Fruit fly (Drosophila melanogaster): ENCODE data around the gene csw.
A peak's percentile ranks its signal among the peaks of the same experiment; 100 is the strongest.

Gene csw

DNA sequence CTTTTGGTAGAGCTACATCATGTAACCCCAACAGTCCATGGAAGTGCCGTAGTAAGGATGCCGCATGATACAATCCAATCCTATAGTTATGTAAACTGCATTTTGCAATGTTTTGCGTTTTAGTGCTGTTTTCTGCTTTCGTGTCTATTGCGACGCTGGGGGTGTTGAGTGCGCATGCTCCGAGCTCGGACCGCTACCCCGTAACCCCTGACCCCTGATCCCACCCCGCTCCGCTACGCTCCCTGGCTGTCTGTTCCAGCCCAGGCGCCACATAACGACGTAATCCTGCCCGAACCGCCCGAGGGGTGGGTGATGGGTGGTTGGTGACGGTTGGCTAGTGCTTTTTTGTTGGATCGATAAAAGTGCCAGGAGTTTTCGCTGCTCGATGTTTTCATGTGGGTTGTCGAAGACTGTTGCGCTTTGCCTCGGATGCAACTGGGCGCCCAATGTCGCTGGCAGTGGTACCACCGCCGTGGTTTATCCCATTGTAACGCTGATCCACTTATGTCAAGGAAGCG lies 12.1 kb upstream of the csw start (continued):
- TF ChIP-seq Deaf1 (tag; optimal IDR thresholded peaks at IDR 0.05) (peak; percentile 23), gt (GFP tag; IDR thresholded peaks at IDR 0.05) (no peak)

DNA sequence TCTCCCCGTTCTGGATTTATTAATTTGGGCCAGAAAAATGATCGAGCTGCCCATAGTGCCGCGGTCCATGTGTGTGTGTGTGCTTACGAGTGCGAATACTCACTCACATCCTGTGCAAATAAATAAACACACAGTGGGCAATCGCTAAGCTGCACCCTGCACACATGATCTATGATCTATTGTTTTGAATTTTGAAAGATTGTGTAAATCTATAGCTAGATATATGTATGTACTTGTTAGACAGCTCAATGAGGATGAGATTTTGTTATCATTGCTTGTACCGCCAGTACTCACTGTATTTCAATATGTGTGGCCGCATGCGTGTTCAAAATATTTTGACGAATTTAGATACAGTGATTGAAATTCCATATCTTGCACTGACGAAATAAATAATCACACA lies 10.9 kb upstream of the csw start:
- peak; percentile 71 for TF ChIP-seq CG15269 (tag; optimal IDR thresholded peaks at IDR 0.05)
- no peak for TF ChIP-seq tup (GFP tag; optimal IDR thresholded peaks at IDR 0.05)
- TF ChIP-seq ftz-f1 (GFP tag; optimal IDR thresholded peaks at IDR 0.05): no peak
- TF ChIP-seq zen2 (GFP tag; IDR thresholded peaks at IDR 0.05; ENCODE audit: partially characterized antibody): no peak
- no peak for TF ChIP-seq D19A (tag; optimal IDR thresholded peaks at IDR 0.05)
- TF ChIP-seq YL-1 (GFP tag; optimal IDR thresholded peaks at IDR 0.05): no peak
- TF ChIP-seq CG11456 (GFP tag; IDR thresholded peaks at IDR 0.05): peak; percentile 85
- no peak for TF ChIP-seq CG10462 (GFP tag; optimal IDR thresholded peaks at IDR 0.05)
- no peak for TF ChIP-seq CG6175 (GFP tag; IDR thresholded peaks at IDR 0.05)
- peak; percentile 66 for TF ChIP-seq CG7839 (tag; optimal IDR thresholded peaks at IDR 0.05)
- 0 out of 3 replicates have a peak, but pooled peaks have one; percentile 32 for TF ChIP-seq otp (GFP tag; IDR thresholded peaks at IDR 0.05)
- TF ChIP-seq pho (GFP tag; optimal IDR thresholded peaks at IDR 0.05): peak; percentile 57
- TF ChIP-seq CG16815 (GFP tag; optimal IDR thresholded peaks at IDR 0.05): peak; percentile 62
- no peak for TF ChIP-seq CG42726 (GFP tag; IDR thresholded peaks at IDR 0.05; ENCODE audit: partially characterized antibody)
- no peak for TF ChIP-seq HLH4C (GFP tag; IDR thresholded peaks at IDR 0.05; ENCODE audit: partially characterized antibody)
- peak; percentile 65 for TF ChIP-seq Meics (GFP tag; optimal IDR thresholded peaks at IDR 0.05)
- no peak for TF ChIP-seq cad (GFP tag; optimal IDR thresholded peaks at IDR 0.05)
- no peak for TF ChIP-seq Doc2 (GFP tag; IDR thresholded peaks at IDR 0.05)
- TF ChIP-seq CG12155 (GFP tag; optimal IDR thresholded peaks at IDR 0.05): peak; percentile 63
- TF ChIP-seq CG30403 (GFP tag; optimal IDR thresholded peaks at IDR 0.05): peak; percentile 51
- TF ChIP-seq HLHmδ (GFP tag; optimal IDR thresholded peaks at IDR 0.05): no peak
- TF ChIP-seq Poxn (GFP tag; IDR thresholded peaks at IDR 0.05): peak; percentile 53; the same call in 1 of the 2 replicates
- TF ChIP-seq abd-A (tag; optimal IDR thresholded peaks at IDR 0.05): no peak
- TF ChIP-seq CG18619 (GFP tag; optimal IDR thresholded peaks at IDR 0.05): peak; percentile 32
- peak; percentile 52; the same call in 1 of the 3 replicates for TF ChIP-seq CG2889 (GFP tag; IDR thresholded peaks at IDR 0.05)
- peak; percentile 29; the same call in 1 of the 2 replicates for TF ChIP-seq HLH3B (GFP tag; IDR thresholded peaks at IDR 0.05)
- no peak for TF ChIP-seq grn (GFP tag; optimal IDR thresholded peaks at IDR 0.05)
- TF ChIP-seq chn (GFP tag; optimal IDR thresholded peaks at IDR 0.05): peak; percentile 39
- TF ChIP-seq GATAe (GFP tag; conservative IDR thresholded peaks at IDR 0.05): no peak
- peak; percentile 56 for TF ChIP-seq CrebB (tag; optimal IDR thresholded peaks at IDR 0.05)
- peak; percentile 58 for TF ChIP-seq HHEX (GFP tag; optimal IDR thresholded peaks at IDR 0.05)
- TF ChIP-seq fru (optimal IDR thresholded peaks at IDR 0.05): no peak
- no peak for TF ChIP-seq ems (GFP tag; optimal IDR thresholded peaks at IDR 0.05)
- TF ChIP-seq CG4282 (GFP tag; optimal IDR thresholded peaks at IDR 0.05): no peak
- peak; percentile 27 for TF ChIP-seq Hand (GFP tag; optimal IDR thresholded peaks at IDR 0.05)
- no peak for TF ChIP-seq ato (GFP tag; IDR thresholded peaks at IDR 0.05; ENCODE audit: partially characterized antibody)
- peak; percentile 80 for TF ChIP-seq lbe (GFP tag; optimal IDR thresholded peaks at IDR 0.05)
- TF ChIP-seq Scr (GFP tag; IDR thresholded peaks at IDR 0.05; ENCODE audit: partially characterized antibody): no peak
- no peak for TF ChIP-seq hkb (optimal IDR thresholded peaks at IDR 0.05)
- no peak; the same call in 1 of the 2 replicates for TF ChIP-seq hkb (GFP tag; IDR thresholded peaks at IDR 0.05)
- peak; percentile 42; the same call in 1 of the 2 replicates for TF ChIP-seq CG6689 (GFP tag; IDR thresholded peaks at IDR 0.05)
- TF ChIP-seq CG11504 (tag; optimal IDR thresholded peaks at IDR 0.05): peak; percentile 41
- no peak for TF ChIP-seq pzg (GFP tag; optimal IDR thresholded peaks at IDR 0.05)
- TF ChIP-seq CG10959 (GFP tag; IDR thresholded peaks at IDR 0.05): no peak
- TF ChIP-seq so (GFP tag; IDR thresholded peaks at IDR 0.05): peak; percentile 72; the same call in 2 of the 3 replicates
- TF ChIP-seq her (GFP tag; optimal IDR thresholded peaks at IDR 0.05): no peak
- no peak for TF ChIP-seq h (optimal IDR thresholded peaks at IDR 0.05)
- no peak for TF ChIP-seq CG6654 (GFP tag; optimal IDR thresholded peaks at IDR 0.05)

All from whole organism, embryonic.